Fruit fly (Drosophila melanogaster): ENCODE results near the gene CG15293.

CG15293 gene

dm6 chr2L:14141238-14141637 lies 32.0 kb upstream of the CG15293 start (continued):
- no peak for TF ChIP-seq CG12104 (GFP tag; optimal IDR thresholded peaks at IDR 0.05)
- peak; percentile 41 for TF ChIP-seq Ada2b (GFP tag; IDR thresholded peaks at IDR 0.05)
- peak; percentile 27 for TF ChIP-seq caup (GFP tag; optimal IDR thresholded peaks at IDR 0.05; ENCODE audit: severe bottlenecking)
- no peak for TF ChIP-seq CG13287 (GFP tag; IDR thresholded peaks at IDR 0.05; ENCODE audit: partially characterized antibody)
- TF ChIP-seq CG13424 (tag; optimal IDR thresholded peaks at IDR 0.05) = peak; percentile 46
- TF ChIP-seq fu2 (GFP tag; optimal IDR thresholded peaks at IDR 0.05) = no peak
- peak; percentile 58 for TF ChIP-seq CG15269 (tag; optimal IDR thresholded peaks at IDR 0.05)
- peak; percentile 39 for TF ChIP-seq CG1603 (tag; optimal IDR thresholded peaks at IDR 0.05)
- no peak for TF ChIP-seq D (optimal IDR thresholded peaks at IDR 0.05)
- peak; percentile 6 for TF ChIP-seq D (GFP tag; optimal IDR thresholded peaks at IDR 0.05)
- no peak for TF ChIP-seq CG5180 (GFP tag; optimal IDR thresholded peaks at IDR 0.05)
- peak; percentile 61 for TF ChIP-seq CG7839 (tag; optimal IDR thresholded peaks at IDR 0.05)
- peak; percentile 21 for TF ChIP-seq pros (GFP tag; optimal IDR thresholded peaks at IDR 0.05)
- no peak for TF ChIP-seq CG16815 (GFP tag; optimal IDR thresholded peaks at IDR 0.05)
- peak; percentile 26 for TF ChIP-seq org-1 (GFP tag; optimal IDR thresholded peaks at IDR 0.05)
- peak; percentile 85 for TF ChIP-seq CG18599 (GFP tag; optimal IDR thresholded peaks at IDR 0.05)
- no peak for TF ChIP-seq rib (GFP tag; IDR thresholded peaks at IDR 0.05)
- TF ChIP-seq B-H1 (GFP tag; IDR thresholded peaks at IDR 0.05) = no peak
- no peak for TF ChIP-seq CG13775 (GFP tag; optimal IDR thresholded peaks at IDR 0.05)
- no peak for TF ChIP-seq ash1 (GFP tag; optimal IDR thresholded peaks at IDR 0.05)
- TF ChIP-seq MBD-R2 (GFP tag; IDR thresholded peaks at IDR 0.05) = peak; percentile 36; the same call in 1 of the 2 replicates
- TF ChIP-seq lab (GFP tag; optimal IDR thresholded peaks at IDR 0.05) = peak; percentile 76
- TF ChIP-seq CG8765 (GFP tag; IDR thresholded peaks at IDR 0.05) = no peak
- no peak for TF ChIP-seq mirr (GFP tag; optimal IDR thresholded peaks at IDR 0.05)
- no peak for TF ChIP-seq grn (GFP tag; optimal IDR thresholded peaks at IDR 0.05)
- TF ChIP-seq CG7745 (tag; optimal IDR thresholded peaks at IDR 0.05) = no peak
- no peak for TF ChIP-seq CG6654 (GFP tag; optimal IDR thresholded peaks at IDR 0.05)
- no peak for TF ChIP-seq pnt (GFP tag; optimal IDR thresholded peaks at IDR 0.05)
- no peak for TF ChIP-seq CG4328 (GFP tag; optimal IDR thresholded peaks at IDR 0.05)
- peak; percentile 11 for TF ChIP-seq bcd (GFP tag; optimal IDR thresholded peaks at IDR 0.05)
- peak; percentile 26 for TF ChIP-seq phol (tag; optimal IDR thresholded peaks at IDR 0.05)
- TF ChIP-seq CG16779 (GFP tag; IDR thresholded peaks at IDR 0.05) = no peak
- no peak for TF ChIP-seq CG2199 (GFP tag; IDR thresholded peaks at IDR 0.05)
- peak; percentile 32 for TF ChIP-seq tap (tag; optimal IDR thresholded peaks at IDR 0.05)
- no peak for TF ChIP-seq trem (tag; optimal IDR thresholded peaks at IDR 0.05)
- no peak for TF ChIP-seq croc (GFP tag; conservative IDR thresholded peaks at IDR 0.05)
- peak; percentile 23 for TF ChIP-seq CG12071 (GFP tag; optimal IDR thresholded peaks at IDR 0.05)
- TF ChIP-seq CG11398 (GFP tag; optimal IDR thresholded peaks at IDR 0.05) = no peak
- TF ChIP-seq corto (GFP tag; optimal IDR thresholded peaks at IDR 0.05) = no peak
- TF ChIP-seq CG9817 (tag; optimal IDR thresholded peaks at IDR 0.05) = peak; percentile 8
- TF ChIP-seq CG18476 (GFP tag; optimal IDR thresholded peaks at IDR 0.05) = peak; percentile 10
- no peak for TF ChIP-seq trh (GFP tag; optimal IDR thresholded peaks at IDR 0.05)
- no peak for TF ChIP-seq Bteb2 (GFP tag; optimal IDR thresholded peaks at IDR 0.05)
- TF ChIP-seq Gsc (GFP tag; IDR thresholded peaks at IDR 0.05) = no peak
- TF ChIP-seq CG12236 (GFP tag; optimal IDR thresholded peaks at IDR 0.05) = no peak
- no peak for TF ChIP-seq Bdp1 (GFP tag; optimal IDR thresholded peaks at IDR 0.05)
- TF ChIP-seq CG3281 (GFP tag; optimal IDR thresholded peaks at IDR 0.05) = peak; percentile 62
- TF ChIP-seq CG9932 (GFP tag; IDR thresholded peaks at IDR 0.05) = peak; percentile 38; the same call in 1 of the 2 replicates
- no peak for TF ChIP-seq Hr78 (GFP tag; optimal IDR thresholded peaks at IDR 0.05)
- TF ChIP-seq CG10366 (GFP tag; IDR thresholded peaks at IDR 0.05) = peak; percentile 30; the same call in 1 of the 2 replicates
- TF ChIP-seq Scr (GFP tag; IDR thresholded peaks at IDR 0.05; ENCODE audit: partially characterized antibody) = no peak
